Worm (Caenorhabditis elegans) whole organism, midembryonic: ENCODE data around the gene cysl-3.

Source experiments
- T22C8.4 ChIP-seq: fragments of 200-800 bp; sonication (Bioruptor generic); IDR thresholded peaks from 2 replicates; pipeline ENCODE4 v1.3.6; 2022; ENCODE audit warnings: missing genetic modification characterization, missing compliant biosample characterization
- cog-1 ChIP-seq: sonication (generic microtip); optimal IDR thresholded peaks from 2 replicates; lab custom pipeline; 2016; ENCODE audit warnings: missing genetic modification characterization, missing compliant biosample characterization
- flt-1 ChIP-seq: fragments of 200-800 bp; sonication (Bioruptor generic); IDR thresholded peaks from 2 replicates; pipeline ENCODE4 v1.3.6; 2022; ENCODE audit warnings: missing genetic modification characterization, missing compliant biosample characterization
- klf-2 ChIP-seq: fragments of 200-800 bp; sonication (Bioruptor generic); conservative IDR thresholded peaks from 2 replicates; pipeline ENCODE4 v1.3.6; 2022; ENCODE audit warnings: missing genetic modification reagents, missing genetic modification characterization, missing compliant biosample characterization
- med-1 ChIP-seq: sonication (generic microtip); optimal IDR thresholded peaks from 2 replicates; lab custom pipeline; 2017; ENCODE audit warnings: missing genetic modification characterization, mild to moderate bottlenecking, missing compliant biosample characterization, antibody characterized with exemption, missing genetic modification reagents; ENCODE audit not compliant: insufficient read depth
- ref-1 ChIP-seq: fragments of 200-800 bp; sonication (Bioruptor generic); conservative IDR thresholded peaks from 2 replicates; pipeline ENCODE4 v1.3.6; 2022; ENCODE audit warnings: missing genetic modification reagents, missing genetic modification characterization, missing compliant biosample characterization
- tab-1 ChIP-seq: fragments of 200-800 bp; sonication (Bioruptor generic); IDR thresholded peaks from 2 replicates; pipeline ENCODE4 v1.3.6; 2022; ENCODE audit warnings: missing genetic modification characterization, missing compliant biosample characterization
- ztf-23 ChIP-seq: fragments of 200-800 bp; sonication (Bioruptor generic); IDR thresholded peaks from 2 replicates; pipeline ENCODE4 v1.3.6; 2022; ENCODE audit warnings: missing genetic modification reagents, missing genetic modification characterization, missing compliant biosample characterization
- ztf-29 ChIP-seq: fragments of 200-800 bp; sonication (Bioruptor generic); IDR thresholded peaks from 2 replicates; pipeline ENCODE4 v1.3.6; 2022; ENCODE audit warnings: missing genetic modification reagents, missing genetic modification characterization, missing compliant biosample characterization

- TF ChIP-seq ztf-29 (GFP tag; lab: Robert Waterston, UW) (no peak), tab-1 (GFP tag; lab: Robert Waterston, UW) (no peak), klf-2 (GFP tag; lab: Robert Waterston, UW) (no peak), ztf-23 (GFP tag; lab: Robert Waterston, UW) (no peak), flt-1 (GFP tag; lab: Robert Waterston, UW) (no peak), ref-1 (GFP tag; lab: Robert Waterston, UW) (no peak), med-1 (GFP tag; lab: Kevin White, UChicago) (no peak), T22C8.4 (GFP tag; lab: Robert Waterston, UW) (no peak), cog-1 (tag; lab: Kevin White, UChicago) (no peak)
These were observed 8.3 kb upstream of the cysl-3 start, which contains the start of gene R08F11.1 for ce11 chrV:3784167-3784734.
